Worm (Caenorhabditis elegans): Measurements from ENCODE around the gene F46C3.2.

The F46C3.2 gene

DNA sequence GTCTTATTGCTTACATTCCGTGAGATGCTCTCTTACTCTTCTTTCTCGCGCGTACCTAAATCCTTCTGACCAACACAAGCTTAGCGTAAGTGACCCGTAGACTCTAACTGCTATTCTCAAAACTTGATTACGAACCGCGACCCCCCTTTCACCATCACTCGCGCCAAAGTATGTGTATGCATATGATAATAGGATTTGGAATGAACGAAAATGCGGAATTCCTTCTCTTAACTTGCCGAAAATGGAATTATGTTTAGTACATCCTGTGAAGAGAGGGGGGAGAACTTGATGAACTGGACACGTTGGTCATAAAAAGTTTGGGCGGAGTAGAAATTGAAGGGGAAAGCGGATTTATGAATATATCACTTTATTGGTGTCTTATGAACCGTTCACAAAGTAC, 31.7 kb downstream of the F46C3.2 start (continued):
- TF ChIP-seq irx-1 (tag; optimal IDR thresholded peaks at IDR 0.05): peak; percentile 1
- TF ChIP-seq ama-1 (optimal IDR thresholded peaks at IDR 0.05): no peak
- no peak for TF ChIP-seq rnt-1 (tag; optimal IDR thresholded peaks at IDR 0.05)
- TF ChIP-seq grh-1 (GFP tag; IDR thresholded peaks at IDR 0.05): no peak

DNA sequence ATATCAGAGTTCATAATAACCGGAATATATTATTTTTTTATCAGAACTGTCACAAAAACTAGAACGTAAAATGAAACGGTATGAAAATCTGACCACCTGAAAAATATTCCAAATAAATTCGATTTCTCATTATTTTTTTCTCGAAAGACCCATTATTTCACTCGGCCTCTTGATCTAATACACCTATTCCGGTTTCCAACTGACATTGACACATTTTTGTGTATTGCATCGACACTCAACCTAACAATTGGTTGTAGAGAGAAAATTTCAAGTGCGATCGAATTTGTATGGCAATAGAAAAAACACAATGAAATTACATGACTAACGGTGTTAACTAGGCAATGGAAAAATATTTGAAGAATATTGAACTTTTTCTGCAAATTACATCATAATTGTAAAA, 32.7 kb downstream of the F46C3.2 start:
- no peak for TF ChIP-seq rnt-1 (tag; optimal IDR thresholded peaks at IDR 0.05)
- TF ChIP-seq nhr-85 (tag): peak; percentile 83
- no peak for TF ChIP-seq jun-1 (tag; optimal IDR thresholded peaks at IDR 0.05)
- no peak for TF ChIP-seq lin-39 (tag; optimal IDR thresholded peaks at IDR 0.05)
- TF ChIP-seq nhr-11 (tag; optimal IDR thresholded peaks at IDR 0.05): no peak
- TF ChIP-seq vab-15 (tag; optimal IDR thresholded peaks at IDR 0.05): no peak
- peak; percentile 51 for TF ChIP-seq lin-14 (GFP tag; optimal IDR thresholded peaks at IDR 0.05)
- TF ChIP-seq unc-62 (GFP tag; optimal IDR thresholded peaks at IDR 0.05): no peak
- TF ChIP-seq C34B4.2 (tag; optimal IDR thresholded peaks at IDR 0.05): no peak

DNA sequence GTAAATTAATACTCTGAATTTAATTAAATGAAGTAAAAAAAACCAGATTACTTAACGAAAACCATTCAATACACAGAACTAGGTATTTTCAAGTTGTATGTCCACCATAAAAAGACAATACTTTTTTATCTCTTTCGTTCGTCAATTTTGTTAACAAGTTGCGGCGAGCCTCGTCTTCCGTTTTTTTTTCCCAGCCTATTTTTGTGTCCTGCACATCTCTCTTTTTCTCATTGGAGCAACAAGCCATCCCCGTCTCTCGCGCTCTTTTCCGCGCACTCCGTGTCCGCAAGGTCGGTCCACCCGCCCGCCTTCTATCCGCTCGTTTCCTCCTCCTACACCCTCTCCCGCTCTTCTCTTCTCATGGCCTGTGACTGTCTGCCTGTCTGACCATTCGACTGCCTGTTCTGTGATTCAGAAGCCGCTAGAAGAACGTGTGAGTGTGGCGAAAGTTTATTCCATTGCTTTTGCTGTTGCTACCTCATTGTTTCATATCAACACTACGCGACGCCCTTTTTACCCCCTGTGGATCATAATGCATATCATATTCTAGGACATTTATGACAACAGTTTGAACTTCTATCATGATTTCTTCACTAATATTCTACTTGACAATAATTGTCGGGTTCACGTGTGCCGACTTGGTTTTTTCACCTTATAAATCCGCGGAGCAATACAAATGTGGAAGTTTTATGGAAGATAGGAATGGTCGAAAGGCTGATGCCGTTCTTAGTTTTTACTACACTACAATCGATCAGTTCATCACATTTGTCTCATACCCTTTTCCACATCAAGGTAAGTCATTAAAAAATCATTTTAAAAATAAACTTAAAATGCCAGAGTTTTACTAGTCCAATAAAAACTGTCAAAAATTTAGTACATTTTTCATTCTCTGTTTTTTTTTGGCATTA, 33.8 kb downstream of the F46C3.2 start, which contains the start of the genes F08B12.11 and prmn-1:
Gene F08B12.11, plus strand, starts transcription at position 521 of the 908 bp plus-strand sequence.
Gene prmn-1, plus strand, starts transcription at position 551 of the 908 bp plus-strand sequence.
- TF ChIP-seq lin-35 (GFP tag; optimal IDR thresholded peaks at IDR 0.05) (no peak), blmp-1 (tag; optimal IDR thresholded peaks at IDR 0.05) (peak; percentile 56), lin-14 (GFP tag; optimal IDR thresholded peaks at IDR 0.05) (peak; percentile 24), nhr-28 (tag; optimal IDR thresholded peaks at IDR 0.05) (no peak), pax-3 (tag; optimal IDR thresholded peaks at IDR 0.05) (no peak), grh-1 (GFP tag; IDR thresholded peaks at IDR 0.05) (no peak), ceh-63 (GFP tag; optimal IDR thresholded peaks at IDR 0.05) (no peak)

DNA sequence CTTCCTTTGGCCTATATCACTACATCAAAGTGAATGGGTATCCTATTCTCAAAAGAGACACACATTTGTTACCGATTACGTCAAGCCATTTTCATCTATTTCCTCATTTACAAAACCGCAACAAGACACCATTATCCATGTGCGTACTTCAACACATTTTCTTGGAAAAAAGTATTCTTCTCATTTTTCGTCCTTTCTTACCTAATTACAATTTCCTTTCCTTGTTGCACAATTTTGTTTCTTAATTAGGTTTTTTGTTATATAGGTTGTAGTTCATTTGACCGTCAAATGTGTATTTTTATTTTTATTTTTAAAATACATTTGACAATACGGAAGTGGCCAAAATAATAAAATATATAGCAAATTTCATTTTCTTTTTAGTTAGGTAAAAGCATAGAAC, 35.2 kb downstream of the F46C3.2 start:
- TF ChIP-seq egl-27 (tag; optimal IDR thresholded peaks at IDR 0.05) (no peak), aly-2 (tag; optimal IDR thresholded peaks at IDR 0.05) (no peak), blmp-1 (tag; optimal IDR thresholded peaks at IDR 0.05) (peak; percentile 9), unc-98 (GFP tag; IDR thresholded peaks at IDR 0.05) (no peak), dsc-1 (tag; optimal IDR thresholded peaks at IDR 0.05) (peak; percentile 34), lin-14 (GFP tag; optimal IDR thresholded peaks at IDR 0.05) (peak; percentile 75), unc-86 (tag; optimal IDR thresholded peaks at IDR 0.05) (peak; percentile 13), hlh-17 (GFP tag; optimal IDR thresholded peaks at IDR 0.05; ENCODE audit: borderline replicate concordance) (no peak), nhr-71 (tag; optimal IDR thresholded peaks at IDR 0.05) (peak; percentile 28), fkh-8 (tag; optimal IDR thresholded peaks at IDR 0.05) (no peak), nhr-28 (tag; optimal IDR thresholded peaks at IDR 0.05) (no peak)

DNA sequence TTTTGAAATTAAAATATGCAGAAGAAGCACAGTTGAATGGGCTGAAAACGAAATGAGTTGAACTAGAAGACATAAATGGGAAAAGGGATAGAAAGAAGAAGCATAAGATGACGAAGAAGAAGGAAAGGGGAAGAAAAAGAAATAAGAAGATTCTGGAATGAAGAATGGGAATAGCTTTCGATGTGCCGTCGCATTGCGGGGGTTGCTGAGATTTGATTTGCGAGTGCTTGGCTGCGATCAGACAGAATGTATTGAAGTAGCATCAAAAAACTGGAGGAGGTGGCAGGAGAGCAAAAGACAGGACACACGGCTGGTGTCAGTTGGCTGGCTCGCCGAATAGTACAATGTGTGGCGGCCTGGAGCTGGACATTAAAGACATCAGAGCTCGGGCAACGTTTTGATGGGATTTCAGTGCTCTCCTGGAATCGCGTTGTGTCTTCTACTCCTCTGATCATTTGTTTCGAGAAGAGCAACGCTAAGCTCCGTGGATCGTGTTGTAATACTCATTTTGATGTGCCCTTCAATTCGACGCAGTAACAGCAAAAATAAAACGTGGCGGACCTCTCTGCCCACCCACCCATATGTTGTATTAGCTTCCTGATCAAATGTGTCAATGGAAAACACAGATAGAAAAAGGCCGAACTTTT, 39.3 kb downstream of the F46C3.2 start:
- TF ChIP-seq unc-130 (tag; optimal IDR thresholded peaks at IDR 0.05): peak; percentile 60
- no peak for TF ChIP-seq F16B12.6 (tag; optimal IDR thresholded peaks at IDR 0.05)
- TF ChIP-seq mef-2 (tag; optimal IDR thresholded peaks at IDR 0.05): no peak
- TF ChIP-seq nhr-12 (tag; optimal IDR thresholded peaks at IDR 0.05): no peak
- TF ChIP-seq ceh-88 (GFP tag; IDR thresholded peaks at IDR 0.05): no peak
- TF ChIP-seq nhr-47 (tag; optimal IDR thresholded peaks at IDR 0.05): peak; percentile 2
- TF ChIP-seq nhr-20 (tag; optimal IDR thresholded peaks at IDR 0.05): peak; percentile 35
- no peak for TF ChIP-seq egl-13 (tag; optimal IDR thresholded peaks at IDR 0.05)
- TF ChIP-seq snu-23 (GFP tag; optimal IDR thresholded peaks at IDR 0.05): peak; percentile 51
- no peak for TF ChIP-seq nhr-11 (tag; optimal IDR thresholded peaks at IDR 0.05)
- TF ChIP-seq fkh-4 (tag; optimal IDR thresholded peaks at IDR 0.05; ENCODE audit: borderline replicate concordance): peak; percentile 54
- TF ChIP-seq mab-9 (GFP tag; IDR thresholded peaks at IDR 0.05): no peak
- TF ChIP-seq zag-1 (tag; optimal IDR thresholded peaks at IDR 0.05): no peak
- TF ChIP-seq efl-1 (optimal IDR thresholded peaks at IDR 0.05): no peak
- peak in 1 of 2 experiments; percentile 63 for TF ChIP-seq efl-1 (GFP tag; optimal IDR thresholded peaks at IDR 0.05 in 1 of 2)
- no peak for TF ChIP-seq C34B4.2 (tag; optimal IDR thresholded peaks at IDR 0.05)
- no peak for TF ChIP-seq isw-1 (GFP tag; IDR thresholded peaks at IDR 0.05)
- no peak for TF ChIP-seq hpl-2 (GFP tag; optimal IDR thresholded peaks at IDR 0.05)
- no peak for TF ChIP-seq nhr-84 (tag; optimal IDR thresholded peaks at IDR 0.05)
- TF ChIP-seq nhr-76 (tag; optimal IDR thresholded peaks at IDR 0.05): no peak
- no peak for TF ChIP-seq ama-1 (optimal IDR thresholded peaks at IDR 0.05)

All from whole organism, L1 larva.